Worm (Caenorhabditis elegans) whole organism, young adult: ENCODE data around the gene W06G6.17.

Experiments used
- B0035.1 ChIP-seq: sonication (generic microtip); optimal IDR thresholded peaks from 2 replicates; lab custom pipeline; 2016; ENCODE audit warnings: missing genetic modification characterization, mild to moderate bottlenecking, missing compliant biosample characterization, missing genotype, missing genetic modification reagents
- Y53F4B.3 ChIP-seq: fragments of 200-800 bp; sonication (Bioruptor generic); IDR thresholded peaks from 2 replicates; pipeline ENCODE4 v1.3.6; 2022; ENCODE audit warnings: missing genetic modification reagents, missing genetic modification characterization, missing compliant biosample characterization
- Y79H2A.3 ChIP-seq: fragments of 200-800 bp; sonication (Bioruptor generic); conservative IDR thresholded peaks from 2 replicates; pipeline ENCODE4 v1.3.6; 2022; ENCODE audit warnings: missing genetic modification reagents, missing genetic modification characterization, missing compliant biosample characterization
- ama-1 ChIP-seq, 3 experiments: fragments of 150-350 bp in 1 of 3; sonication (generic microtip) in 2 of 3; optimal IDR thresholded peaks; 2 replicates each; lab custom pipeline; 2014 to 2018; ENCODE audit warnings: missing biosample characterization in 2 of 3, missing genetic modification characterization in 2 of 3, missing genetic modification reagents in 2 of 3
- ets-4 ChIP-seq: fragments of 200-800 bp; sonication (Bioruptor generic); optimal IDR thresholded peaks from 2 replicates; lab custom pipeline; 2018; ENCODE audit warnings: mild to moderate bottlenecking, missing genetic modification characterization, missing compliant biosample characterization
- let-526 ChIP-seq: fragments of 200-800 bp; sonication (Bioruptor generic); IDR thresholded peaks from 2 replicates; pipeline ENCODE4 v1.3.6; 2022; ENCODE audit warnings: missing genetic modification reagents, missing genetic modification characterization, missing compliant biosample characterization
- lsl-1 ChIP-seq: fragments of 200-800 bp; sonication (Bioruptor generic); optimal IDR thresholded peaks from 2 replicates; lab custom pipeline; 2018; ENCODE audit warnings: mild to moderate bottlenecking, missing genetic modification characterization, moderate library complexity, missing compliant biosample characterization
- nfyb-1 ChIP-seq: fragments of 200-800 bp; sonication (Bioruptor generic); IDR thresholded peaks from 2 replicates; pipeline ENCODE4 v1.3.6; 2022; ENCODE audit warnings: missing genetic modification reagents, missing genetic modification characterization, missing compliant biosample characterization
- nhr-90 ChIP-seq: sonication (generic microtip); optimal IDR thresholded peaks from 2 replicates; lab custom pipeline; 2016; ENCODE audit warnings: missing genotype, mild to moderate bottlenecking, missing genetic modification characterization, missing compliant biosample characterization
- sea-2 ChIP-seq: fragments of 200-800 bp; sonication (Bioruptor generic); IDR thresholded peaks from 2 replicates; pipeline ENCODE4 v1.3.6; 2022; ENCODE audit warnings: missing genetic modification characterization, missing compliant biosample characterization
- snpc-4 ChIP-seq, 5 experiments: fragments of 150-350 bp in 1 of 5; sonication (generic microtip) in 4 of 5; optimal IDR thresholded peaks; 2 replicates each; lab custom pipeline; 2014 to 2018; ENCODE audit warnings: missing genetic modification characterization in 5 of 5, missing biosample characterization in 3 of 5, antibody characterized with exemption in 2 of 5, mild to moderate bottlenecking in 2 of 5, missing compliant biosample characterization in 2 of 5, missing genotype in 2 of 5, moderate library complexity in 2 of 5, missing genetic modification reagents in 1 of 5
- tbx-9 ChIP-seq: sonication (generic microtip); optimal IDR thresholded peaks from 2 replicates; lab custom pipeline; 2016; ENCODE audit warnings: borderline replicate concordance, missing genetic modification characterization, inconsistent platforms, missing compliant biosample characterization
- tlf-1 ChIP-seq: fragments of 200-800 bp; sonication (Bioruptor generic); optimal IDR thresholded peaks from 2 replicates; lab custom pipeline; 2018; ENCODE audit warnings: mild to moderate bottlenecking, missing genetic modification characterization, missing compliant biosample characterization

- no peak for TF ChIP-seq lsl-1 (GFP tag; lab: Kevin White, UChicago)
- TF ChIP-seq ets-4 (GFP tag; lab: Kevin White, UChicago), result no peak
- no peak for TF ChIP-seq tlf-1
- TF ChIP-seq sea-2 (GFP tag; lab: Robert Waterston, UW), result no peak
- no peak for TF ChIP-seq nfyb-1
- TF ChIP-seq snpc-4 (GFP tag; optimal IDR thresholded peaks at IDR 0.05; lab: Kevin White, UChicago), result no peak
- TF ChIP-seq snpc-4 (tag; optimal IDR thresholded peaks at IDR 0.05; lab: Kevin White, UChicago), result no peak
- TF ChIP-seq B0035.1 (tag; lab: Kevin White, UChicago), result no peak
- TF ChIP-seq nhr-90 (tag; lab: Kevin White, UChicago), result no peak
- no peak for TF ChIP-seq tbx-9
- TF ChIP-seq Y53F4B.3, result no peak
- TF ChIP-seq ama-1 (optimal IDR thresholded peaks at IDR 0.05; lab: Kevin White, UChicago), result no peak
- no peak for TF ChIP-seq ama-1 (GFP tag; optimal IDR thresholded peaks at IDR 0.05; lab: Kevin White, UChicago)
- TF ChIP-seq let-526 (GFP tag; lab: Robert Waterston, UW), result no peak
- no peak for TF ChIP-seq Y79H2A.3 (GFP tag; lab: Robert Waterston, UW)
Observed at ce11 chrV:16687227-16687626, 42.2 kb upstream of the W06G6.17 start, which contains the start of gene srz-102.
